Fruit fly (Drosophila melanogaster): ENCODE data around the gene Ocrl.

Gene Ocrl

DNA sequence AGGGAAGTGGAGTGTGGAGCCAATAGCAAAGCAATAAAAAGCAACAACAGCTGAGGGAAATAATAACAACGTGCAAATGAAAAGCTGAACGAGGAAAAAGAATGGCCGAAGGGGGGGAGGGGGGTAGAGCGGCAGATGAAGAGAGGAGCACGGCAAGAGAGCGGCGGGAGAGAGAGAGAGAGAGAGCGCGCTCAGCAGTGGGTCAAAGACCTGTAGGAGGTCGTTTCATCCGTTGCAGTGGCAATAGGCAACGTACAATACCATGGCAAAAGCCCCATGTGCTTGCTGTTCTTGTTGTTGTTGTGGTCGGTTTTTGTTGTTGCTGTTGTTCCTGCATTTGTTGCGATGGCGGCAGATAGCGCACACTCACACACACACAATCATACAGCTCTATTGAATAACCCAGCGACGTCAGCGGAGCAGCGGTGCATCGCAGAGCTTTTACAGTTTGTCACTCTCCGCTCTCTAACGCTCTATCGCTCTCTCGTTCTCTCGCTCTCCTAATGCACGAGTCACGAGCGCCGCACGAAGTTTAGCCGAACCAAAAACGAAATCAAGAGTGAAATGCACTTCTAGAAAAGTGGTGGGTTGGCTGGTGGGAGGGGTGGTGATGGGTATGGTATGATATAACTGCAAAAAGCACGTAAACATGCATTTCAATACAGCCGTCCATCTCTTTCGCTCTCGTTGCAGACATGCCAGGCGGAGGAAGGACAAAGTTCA is 53.3 kb downstream of the Ocrl start:
- TF ChIP-seq noc (tag; optimal IDR thresholded peaks at IDR 0.05): no peak
